Worm (Caenorhabditis elegans) whole organism, late embryonic: Measurements from ENCODE around the gene ZK742.6.

Experiments
- C08G9.2 ChIP-seq: sonication (generic microtip); optimal IDR thresholded peaks from 2 replicates; lab custom pipeline; 2016; ENCODE audit warnings: mild to moderate bottlenecking, missing genetic modification characterization, moderate library complexity, missing compliant biosample characterization
- K09A11.1 ChIP-seq: sonication (generic microtip); optimal IDR thresholded peaks from 2 replicates; lab custom pipeline; 2017; ENCODE audit warnings: antibody characterized with exemption, mild to moderate bottlenecking, missing genetic modification characterization, missing compliant biosample characterization; ENCODE audit not compliant: insufficient read depth
- Y22D7AL.16 ChIP-seq: sonication (generic microtip); optimal IDR thresholded peaks from 2 replicates; lab custom pipeline; 2016; ENCODE audit warnings: missing genetic modification characterization, missing compliant biosample characterization
- ahr-1 ChIP-seq: sonication (generic microtip); optimal IDR thresholded peaks from 2 replicates; lab custom pipeline; 2016; ENCODE audit warnings: missing genetic modification characterization, missing compliant biosample characterization
- ceh-14 ChIP-seq: sonication (generic microtip); optimal IDR thresholded peaks from 2 replicates; lab custom pipeline; 2016; ENCODE audit warnings: missing genotype, missing genetic modification characterization, missing compliant biosample characterization
- ceh-18 ChIP-seq: sonication (generic microtip); optimal IDR thresholded peaks from 2 replicates; lab custom pipeline; 2016; ENCODE audit warnings: missing genetic modification characterization, missing compliant biosample characterization
- ceh-2 ChIP-seq: sonication (generic microtip); optimal IDR thresholded peaks from 2 replicates; lab custom pipeline; 2016; ENCODE audit warnings: missing genotype, missing genetic modification characterization, missing compliant biosample characterization
- ceh-22 ChIP-seq: sonication (generic microtip); optimal IDR thresholded peaks from 2 replicates; lab custom pipeline; 2017; ENCODE audit warnings: missing biosample characterization, missing genetic modification characterization
- ceh-30 ChIP-seq: fragments of 150-350 bp; optimal IDR thresholded peaks from 2 replicates; lab custom pipeline; 2014; ENCODE audit warnings: missing biosample characterization, missing genetic modification characterization
- ceh-31 ChIP-seq: sonication (generic microtip); optimal IDR thresholded peaks from 2 replicates; lab custom pipeline; 2016; ENCODE audit warnings: missing genetic modification characterization, missing compliant biosample characterization
- ceh-6 ChIP-seq: fragments of 200-800 bp; sonication (Bioruptor generic); optimal IDR thresholded peaks from 2 replicates; lab custom pipeline; 2018; ENCODE audit warnings: mild to moderate bottlenecking, missing genetic modification characterization, missing compliant biosample characterization
- dmd-4 ChIP-seq: sonication (generic microtip); optimal IDR thresholded peaks from 2 replicates; lab custom pipeline; 2016; ENCODE audit warnings: borderline replicate concordance, missing genetic modification characterization, missing compliant biosample characterization
- elt-2 ChIP-seq: sonication (generic microtip); optimal IDR thresholded peaks from 2 replicates; lab custom pipeline; 2016; ENCODE audit warnings: missing genetic modification reagents, missing genetic modification characterization, missing compliant biosample characterization
- ets-4 ChIP-seq: sonication (generic microtip); optimal IDR thresholded peaks from 2 replicates; lab custom pipeline; 2016; ENCODE audit warnings: missing genetic modification characterization, missing compliant biosample characterization
- fax-1 ChIP-seq: sonication (generic microtip); optimal IDR thresholded peaks from 2 replicates; lab custom pipeline; 2016; ENCODE audit warnings: missing genotype, missing genetic modification characterization, missing compliant biosample characterization
- fkh-6 ChIP-seq: sonication (generic microtip); optimal IDR thresholded peaks from 2 replicates; lab custom pipeline; 2016; ENCODE audit warnings: missing genetic modification characterization, missing compliant biosample characterization
- hlh-6 ChIP-seq: sonication (generic microtip); optimal IDR thresholded peaks from 2 replicates; lab custom pipeline; 2016; ENCODE audit warnings: missing genotype, missing genetic modification characterization, missing compliant biosample characterization
- hlh-8 ChIP-seq: sonication (generic microtip); optimal IDR thresholded peaks from 2 replicates; lab custom pipeline; 2016; ENCODE audit warnings: missing genotype, missing genetic modification characterization, missing compliant biosample characterization
- lim-6 ChIP-seq: sonication (generic microtip); optimal IDR thresholded peaks from 2 replicates; lab custom pipeline; 2016; ENCODE audit warnings: missing genetic modification characterization, missing compliant biosample characterization
- nfya-1 ChIP-seq: sonication (generic microtip); optimal IDR thresholded peaks from 2 replicates; lab custom pipeline; 2017; ENCODE audit warnings: missing genetic modification characterization, mild to moderate bottlenecking, missing compliant biosample characterization, antibody characterized with exemption, moderate library complexity
- nhr-232 ChIP-seq: sonication (generic microtip); optimal IDR thresholded peaks from 2 replicates; lab custom pipeline; 2016; ENCODE audit warnings: missing genetic modification characterization, missing compliant biosample characterization
- npax-4 ChIP-seq: sonication (generic microtip); optimal IDR thresholded peaks from 2 replicates; lab custom pipeline; 2016; ENCODE audit warnings: missing genetic modification characterization, missing compliant biosample characterization
- odd-2 ChIP-seq: sonication (generic microtip); optimal IDR thresholded peaks from 2 replicates; lab custom pipeline; 2017; ENCODE audit warnings: antibody characterized with exemption, mild to moderate bottlenecking, missing genetic modification characterization, missing compliant biosample characterization
- pax-1 ChIP-seq: fragments of 150-350 bp; optimal IDR thresholded peaks from 2 replicates; lab custom pipeline; 2014; ENCODE audit warnings: missing biosample characterization, missing genetic modification characterization
- pha-2 ChIP-seq: sonication (generic microtip); optimal IDR thresholded peaks from 2 replicates; lab custom pipeline; 2017; ENCODE audit warnings: mild to moderate bottlenecking, missing genetic modification characterization, missing compliant biosample characterization
- rnt-1 ChIP-seq: sonication (generic microtip); optimal IDR thresholded peaks from 2 replicates; lab custom pipeline; 2016; ENCODE audit warnings: missing genetic modification characterization, missing compliant biosample characterization
- sox-4 ChIP-seq: sonication (generic microtip); optimal IDR thresholded peaks from 2 replicates; lab custom pipeline; 2017; ENCODE audit warnings: mild to moderate bottlenecking, missing genetic modification characterization, inconsistent platforms, missing compliant biosample characterization
- tbx-2 ChIP-seq: sonication (generic microtip); optimal IDR thresholded peaks from 2 replicates; lab custom pipeline; 2016; ENCODE audit warnings: missing genetic modification characterization, missing compliant biosample characterization
- unc-3 ChIP-seq, 2 experiments: fragments of 200-800 bp in 1 of 2; sonication (Bioruptor generic) in 1 of 2; sonication (generic microtip) in 1 of 2; conservative IDR thresholded peaks in 1 of 2; optimal IDR thresholded peaks in 1 of 2; 2 replicates each; pipeline versions ENCODE4 v1.3.6 to Lab custom; 2016 to 2022; ENCODE audit warnings: missing compliant biosample characterization in 2 of 2, missing genetic modification characterization in 2 of 2, missing genetic modification reagents in 1 of 2
- unc-42 ChIP-seq: sonication (generic microtip); optimal IDR thresholded peaks from 2 replicates; lab custom pipeline; 2016; ENCODE audit warnings: missing genotype, missing genetic modification characterization, missing compliant biosample characterization
- unc-55 ChIP-seq: sonication (generic microtip); optimal IDR thresholded peaks from 2 replicates; lab custom pipeline; 2017; ENCODE audit warnings: missing biosample characterization, missing genetic modification reagents, missing genetic modification characterization
- unc-86 ChIP-seq: sonication (generic microtip); optimal IDR thresholded peaks from 2 replicates; lab custom pipeline; 2016; ENCODE audit warnings: missing genetic modification characterization, missing compliant biosample characterization
- zip-5 ChIP-seq: sonication (generic microtip); optimal IDR thresholded peaks from 2 replicates; lab custom pipeline; 2016; ENCODE audit warnings: missing genetic modification characterization, missing compliant biosample characterization

The ZK742.6 gene

DNA sequence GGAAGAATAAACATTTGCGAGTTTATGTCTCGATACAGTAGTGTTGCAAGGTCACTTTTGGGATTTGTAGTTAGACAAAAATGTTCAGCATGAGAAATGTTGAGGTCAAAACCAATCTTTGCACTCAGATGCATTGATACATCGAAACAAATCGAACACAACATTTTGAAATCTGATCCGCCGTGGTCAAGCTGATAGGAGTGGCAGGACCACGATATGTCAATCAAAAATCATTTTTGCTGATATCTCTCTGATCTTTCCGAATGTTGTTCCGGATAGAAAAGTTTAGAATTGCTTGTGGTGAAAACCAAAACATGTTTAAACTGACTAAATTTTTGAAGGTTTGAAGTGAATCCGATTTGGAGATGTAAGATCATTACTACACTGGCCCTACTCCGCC, 11.1 kb upstream of the ZK742.6 start:
- TF ChIP-seq unc-42, result no peak
- TF ChIP-seq unc-55 (GFP tag; lab: Kevin White, UChicago), result peak; percentile 58
- TF ChIP-seq hlh-6 (tag; lab: Kevin White, UChicago), result no peak
- no peak for TF ChIP-seq pha-2 (tag; lab: Kevin White, UChicago)
- TF ChIP-seq fax-1 (tag; lab: Kevin White, UChicago), result no peak
- TF ChIP-seq, all 69 proteins: peak for 1

DNA sequence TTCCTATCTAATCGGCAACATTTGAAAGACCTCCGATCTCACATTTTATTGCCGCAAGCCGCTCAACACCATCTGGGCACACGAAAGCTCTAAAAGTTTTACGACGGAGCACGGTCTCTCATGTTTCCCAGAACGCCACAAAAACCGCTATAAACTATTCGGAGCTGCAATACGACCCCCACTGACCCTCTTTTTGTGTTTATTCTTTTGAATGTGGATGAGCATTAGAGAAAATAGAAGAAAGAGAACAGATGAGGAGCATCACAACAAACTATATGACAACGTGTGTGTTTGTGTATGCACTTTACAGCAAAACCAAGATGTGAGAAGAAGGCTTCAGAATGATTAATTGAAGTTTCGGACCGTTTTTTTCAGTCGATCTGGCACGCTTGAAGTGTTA, 9.4 kb upstream of the ZK742.6 start:
- peak; percentile 58 for TF ChIP-seq hlh-8
- peak; percentile 10 for TF ChIP-seq unc-55 (GFP tag; lab: Kevin White, UChicago)
- TF ChIP-seq K09A11.1 (tag; lab: Kevin White, UChicago), result no peak

DNA sequence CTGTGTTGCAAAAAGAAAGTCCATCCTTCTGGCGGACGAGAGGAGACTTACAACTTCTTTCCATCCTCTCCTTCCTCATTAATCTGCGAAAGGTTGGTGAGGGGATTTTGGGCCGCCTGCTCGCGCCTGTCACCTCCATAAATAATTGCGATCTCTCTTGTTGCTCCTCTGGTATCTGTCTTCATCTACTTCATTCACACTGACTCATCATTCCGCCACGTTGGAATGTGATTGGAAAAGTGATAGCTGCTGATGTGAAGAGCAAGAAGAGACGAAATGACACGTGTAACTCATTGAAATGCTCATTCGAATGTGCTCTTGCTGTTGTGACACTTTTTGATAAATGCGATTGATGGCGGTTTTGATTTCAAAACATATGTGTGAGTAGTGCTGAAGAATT, 7.9 kb upstream of the ZK742.6 start:
- TF ChIP-seq ceh-18 (tag; lab: Kevin White, UChicago), result peak; percentile 77
- TF ChIP-seq ceh-31, result no peak
- TF ChIP-seq rnt-1 (tag; lab: Kevin White, UChicago), result peak; percentile 95
- peak; percentile 40 for TF ChIP-seq hlh-6 (tag; lab: Kevin White, UChicago)
- peak; percentile 16 for TF ChIP-seq nfya-1 (tag; lab: Kevin White, UChicago)
- TF ChIP-seq lim-6 (tag; lab: Kevin White, UChicago), result no peak
- TF ChIP-seq unc-3 (GFP tag; conservative IDR thresholded peaks at IDR 0.05; lab: Robert Waterston, UW), result no peak
- no peak for TF ChIP-seq unc-3 (tag; optimal IDR thresholded peaks at IDR 0.05; lab: Kevin White, UChicago)
- no peak for TF ChIP-seq ceh-2 (tag; lab: Kevin White, UChicago)
- TF ChIP-seq nhr-232, result no peak
- peak; percentile 98 for TF ChIP-seq unc-55 (GFP tag; lab: Kevin White, UChicago)
- TF ChIP-seq tbx-2 (tag; lab: Kevin White, UChicago), result peak; percentile 23
- TF ChIP-seq Y22D7AL.16 (tag; lab: Kevin White, UChicago), result no peak

DNA sequence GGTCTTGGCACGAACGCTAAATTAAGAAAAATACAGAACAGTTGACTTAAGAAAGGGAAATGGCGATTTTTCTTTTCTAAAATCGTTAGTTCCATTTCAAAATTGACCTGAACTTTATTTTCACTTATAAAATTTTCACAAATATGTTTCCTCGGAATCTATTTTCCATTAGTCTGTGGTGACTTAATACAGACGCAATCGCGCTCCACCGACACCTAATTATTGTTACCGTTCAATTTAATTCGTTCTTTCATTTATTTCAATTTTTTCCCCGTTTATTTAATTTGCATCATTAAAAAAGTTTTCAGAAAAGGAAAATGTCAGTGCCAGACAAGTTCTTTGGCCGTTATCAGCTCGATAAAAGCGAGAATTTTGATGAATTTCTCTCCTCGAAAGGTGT, 5.5 kb upstream of the ZK742.6 start, which contains the start of gene lbp-4:
Gene lbp-4, plus strand, starts transcription at position 309 of the 400 bp plus-strand sequence.
- no peak for TF ChIP-seq npax-4 (tag; lab: Kevin White, UChicago)
- TF ChIP-seq zip-5 (tag; lab: Kevin White, UChicago), result peak; percentile 2
- TF ChIP-seq fkh-6, result no peak
- peak; percentile 79 for TF ChIP-seq tbx-2 (tag; lab: Kevin White, UChicago)
- TF ChIP-seq ceh-6 (GFP tag; lab: Kevin White, UChicago), result no peak
- TF ChIP-seq ceh-22, result no peak
- TF ChIP-seq ceh-14 (tag; lab: Kevin White, UChicago), result peak; percentile 62
- TF ChIP-seq C08G9.2 (tag; lab: Kevin White, UChicago), result peak; percentile 57
- no peak for TF ChIP-seq hlh-8
- TF ChIP-seq ceh-31, result peak; percentile 92
- TF ChIP-seq ets-4 (tag; lab: Kevin White, UChicago), result peak; percentile 14
- TF ChIP-seq unc-42, result peak; percentile 50
- peak; percentile 22 for TF ChIP-seq elt-2 (tag; lab: Kevin White, UChicago)
- peak; percentile 23 for TF ChIP-seq lim-6 (tag; lab: Kevin White, UChicago)
- TF ChIP-seq ceh-2 (tag; lab: Kevin White, UChicago), result peak; percentile 24

DNA sequence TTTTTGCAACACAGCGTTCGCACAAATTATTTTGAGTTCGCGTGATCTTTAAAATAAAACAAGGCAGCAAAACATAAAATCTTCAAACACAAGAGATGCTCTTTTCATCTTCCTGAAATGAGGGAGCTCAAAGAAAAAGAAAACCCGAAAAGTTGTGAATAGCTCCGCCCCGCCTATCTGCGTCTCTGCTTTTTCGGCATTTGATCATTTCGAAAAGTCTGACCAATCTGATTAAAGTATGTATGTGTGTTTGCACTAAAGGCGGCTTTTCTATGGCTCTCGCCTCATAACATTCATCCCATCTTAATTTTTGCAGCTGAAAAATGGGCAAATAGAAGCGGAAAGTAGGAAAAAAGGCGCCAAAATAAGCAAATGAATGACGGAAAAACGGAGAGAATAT, 4.8 kb upstream of the ZK742.6 start:
- TF ChIP-seq unc-42 (peak; percentile 74), odd-2 (tag; lab: Kevin White, UChicago) (no peak), dmd-4 (no peak), ahr-1 (tag; lab: Kevin White, UChicago) (no peak), pax-1 (no peak), sox-4 (tag; lab: Kevin White, UChicago) (no peak), unc-86 (no peak)

DNA sequence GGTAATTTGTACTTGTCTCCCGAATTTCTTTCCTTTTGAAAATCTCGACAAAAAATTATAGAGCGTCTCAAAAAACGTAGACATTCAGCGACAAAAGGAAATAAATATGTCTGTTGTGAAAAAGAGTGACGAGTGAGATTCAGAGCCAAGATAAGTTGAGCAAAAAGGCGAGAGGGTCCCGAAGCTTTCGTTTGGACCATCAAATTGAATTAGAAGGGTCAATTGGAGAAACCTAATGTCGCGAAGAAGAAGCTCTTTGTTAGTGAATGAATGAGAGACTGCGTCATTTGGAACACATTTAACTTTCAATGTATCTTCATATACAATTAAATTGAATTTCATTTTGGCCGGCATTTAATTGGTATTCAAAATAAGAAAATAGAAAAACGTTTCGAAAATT, 1.7 kb upstream of the ZK742.6 start:
- no peak for TF ChIP-seq ceh-30 (tag; lab: Kevin White, UChicago)
- TF ChIP-seq unc-42, result peak; percentile 95
- TF ChIP-seq, all 69 proteins: peak for 1
